Worm (Caenorhabditis elegans) whole organism, mixed stage, embryonic: ENCODE results near the gene C01B10.44.
"Not testable (repeated sequence)": the region's sequence is repeated elsewhere in the genome, so short reads cannot be mapped to it uniquely, and the experiment has no call there.

ENCODE experiments used
- blmp-1 ChIP-seq: fragments of 150-350 bp; optimal IDR thresholded peaks from 2 replicates; lab custom pipeline; 2014; ENCODE audit warnings: missing biosample characterization, missing genetic modification characterization
- ceh-43 ChIP-seq: fragments of 200-800 bp; sonication (Bioruptor generic); optimal IDR thresholded peaks from 2 replicates; lab custom pipeline; 2018; ENCODE audit warnings: mild to moderate bottlenecking, missing genetic modification characterization, moderate library complexity, missing compliant biosample characterization
- elt-3 ChIP-seq: fragments of 150-350 bp; optimal IDR thresholded peaks from 2 replicates; lab custom pipeline; 2014; ENCODE audit warnings: missing biosample characterization, missing genetic modification characterization
- lin-13 ChIP-seq: fragments of 150-350 bp; optimal IDR thresholded peaks from 2 replicates; lab custom pipeline; 2014; ENCODE audit warnings: missing biosample characterization, missing genetic modification characterization
- nhr-28 ChIP-seq: fragments of 150-350 bp; optimal IDR thresholded peaks from 2 replicates; lab custom pipeline; 2014; ENCODE audit warnings: missing biosample characterization, missing genetic modification characterization
- nhr-76 ChIP-seq: sonication (generic microtip); optimal IDR thresholded peaks from 2 replicates; lab custom pipeline; 2017; ENCODE audit warnings: missing biosample characterization, missing genetic modification characterization
- pha-4 ChIP-seq: fragments of 150-350 bp; optimal IDR thresholded peaks from 2 replicates; lab custom pipeline; 2018; ENCODE audit warnings: missing biosample characterization, missing genetic modification reagents, missing genetic modification characterization
- snpc-4 ChIP-seq: fragments of 150-350 bp; optimal IDR thresholded peaks from 2 replicates; lab custom pipeline; 2014; ENCODE audit warnings: missing biosample characterization, missing genetic modification characterization
- ztf-11 ChIP-seq: fragments of 150-350 bp; optimal IDR thresholded peaks from 2 replicates; lab custom pipeline; 2014; ENCODE audit warnings: missing biosample characterization, missing genetic modification characterization

ce11 chrIV:6591010-6591746 is 32.3 kb upstream of the C01B10.44 start, which contains the start of the genes nspb-1 and nspb-2:
- not testable (repeated sequence) for TF ChIP-seq ztf-11; elt-3 (tag; lab: Kevin White, UChicago); pha-4 (tag; lab: Kevin White, UChicago); lin-13 (tag; lab: Kevin White, UChicago); blmp-1 (tag; lab: Kevin White, UChicago); nhr-28 (tag; lab: Kevin White, UChicago); nhr-76 (tag; lab: Kevin White, UChicago); snpc-4 (tag; lab: Kevin White, UChicago); ceh-43 (GFP tag; lab: Kevin White, UChicago)
